Fruit fly (Drosophila melanogaster): Measurements from ENCODE around the gene CG12213.

CG12213 gene

DNA sequence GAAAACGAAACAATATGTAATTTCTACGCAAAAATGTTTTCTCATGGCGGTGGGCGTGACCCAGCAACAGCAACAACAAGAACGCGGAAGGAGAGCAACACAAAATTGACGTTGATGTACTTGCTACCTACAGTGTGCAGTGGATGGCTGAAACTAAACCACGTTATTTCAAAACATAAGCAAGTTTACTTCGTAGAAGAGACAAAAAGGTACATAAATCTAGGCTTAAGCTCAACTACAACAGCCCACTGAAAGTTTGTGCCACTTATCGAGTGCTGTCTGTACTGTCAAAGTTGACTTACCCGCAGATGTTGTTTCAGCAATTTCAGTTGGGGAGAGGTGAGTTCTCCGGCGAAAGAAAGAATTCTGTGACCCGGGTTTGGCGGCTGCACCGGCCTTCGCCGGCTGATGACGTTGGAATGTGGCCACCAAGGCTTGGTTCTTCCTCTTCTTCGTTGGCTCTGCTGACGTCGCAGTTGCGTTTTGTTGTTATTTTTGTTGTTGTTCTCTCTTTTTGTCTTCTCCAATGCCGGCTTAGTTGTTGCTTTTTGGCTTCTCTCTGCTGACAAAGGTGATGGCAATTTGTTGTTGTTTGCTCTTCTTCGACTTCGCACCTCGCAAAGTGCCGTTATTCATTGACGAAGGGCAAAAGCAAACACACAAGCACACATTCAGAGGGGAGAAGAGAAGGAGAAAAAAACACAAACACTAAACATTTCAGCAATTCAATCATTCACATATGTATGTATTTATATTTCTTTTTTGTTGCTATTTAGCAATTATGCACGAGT, 20.2 kb downstream of the CG12213 start:
- TF ChIP-seq fd85E (GFP tag; optimal IDR thresholded peaks at IDR 0.05) (no peak), CG1621 (tag; optimal IDR thresholded peaks at IDR 0.05) (peak; percentile 65), OdsH (GFP tag; optimal IDR thresholded peaks at IDR 0.05) (peak; percentile 63), CG8119 (GFP tag; IDR thresholded peaks at IDR 0.05) (peak; percentile 41; the same call in 2 of the 3 replicates), CG31627 (GFP tag; optimal IDR thresholded peaks at IDR 0.05) (peak; percentile 85), CG7368 (GFP tag; optimal IDR thresholded peaks at IDR 0.05) (peak; percentile 60), achi (GFP tag; optimal IDR thresholded peaks at IDR 0.05) (peak; percentile 68), eg (GFP tag; IDR thresholded peaks at IDR 0.05) (peak; percentile 74), Sox102F (GFP tag; optimal IDR thresholded peaks at IDR 0.05) (peak; percentile 79), CG6792 (GFP tag; optimal IDR thresholded peaks at IDR 0.05) (peak; percentile 69), dac (GFP tag; optimal IDR thresholded peaks at IDR 0.05) (no peak), cyc (GFP tag; optimal IDR thresholded peaks at IDR 0.05) (peak; percentile 84), Ets21C (GFP tag; optimal IDR thresholded peaks at IDR 0.05) (peak; percentile 64), CG10631 (GFP tag; optimal IDR thresholded peaks at IDR 0.05) (peak; percentile 59), CG34406 (GFP tag; optimal IDR thresholded peaks at IDR 0.05) (peak; percentile 68), svp (GFP tag) (peak; percentile 93), net (GFP tag; optimal IDR thresholded peaks at IDR 0.05) (peak; percentile 55), Hr39 (GFP tag; optimal IDR thresholded peaks at IDR 0.05) (peak; percentile 87), spab (GFP tag; optimal IDR thresholded peaks at IDR 0.05) (peak; percentile 61), salr (GFP tag; optimal IDR thresholded peaks at IDR 0.05) (peak; percentile 21 to 45), ss (GFP tag; optimal IDR thresholded peaks at IDR 0.05) (peak; percentile 37 to 70), CG6854 (GFP tag; optimal IDR thresholded peaks at IDR 0.05) (no peak), Blimp-1 (GFP tag; optimal IDR thresholded peaks at IDR 0.05) (no peak), Eip93F (GFP tag; optimal IDR thresholded peaks at IDR 0.05) (peak; percentile 3), Met (GFP tag; optimal IDR thresholded peaks at IDR 0.05) (peak; percentile 84), Gug (GFP tag; IDR thresholded peaks at IDR 0.05) (no peak), Sox15 (GFP tag; optimal IDR thresholded peaks at IDR 0.05) (peak; percentile 39), fkh (GFP tag; optimal IDR thresholded peaks at IDR 0.05) (peak; percentile 67), CG3032 (tag; optimal IDR thresholded peaks at IDR 0.05) (peak; percentile 53), CG11294 (GFP tag; IDR thresholded peaks at IDR 0.05) (no peak), CG3919 (GFP tag; optimal IDR thresholded peaks at IDR 0.05) (peak; percentile 64), vri (GFP tag; optimal IDR thresholded peaks at IDR 0.05) (peak; percentile 53), dsx (GFP tag; optimal IDR thresholded peaks at IDR 0.05; ENCODE audit: poor library complexity, severe bottlenecking) (peak; percentile 48), CG8632 (GFP tag; optimal IDR thresholded peaks at IDR 0.05) (peak; percentile 55), topi (GFP tag; optimal IDR thresholded peaks at IDR 0.05) (peak; percentile 80), CG8319 (GFP tag; optimal IDR thresholded peaks at IDR 0.05) (no peak), esn (GFP tag; optimal IDR thresholded peaks at IDR 0.05) (peak; percentile 78), Eip75B (GFP tag; optimal IDR thresholded peaks at IDR 0.05) (peak; percentile 66), Smox (GFP tag; optimal IDR thresholded peaks at IDR 0.05) (peak; percentile 75), fd59A (GFP tag; optimal IDR thresholded peaks at IDR 0.05) (peak; percentile 35), CG9139 (GFP tag; optimal IDR thresholded peaks at IDR 0.05) (no peak), Ets96B (tag; optimal IDR thresholded peaks at IDR 0.05) (peak; percentile 59), CG4318 (GFP tag; optimal IDR thresholded peaks at IDR 0.05) (peak; percentile 30), CG15336 (GFP tag; IDR thresholded peaks at IDR 0.05) (peak; percentile 60), lz (GFP tag; optimal IDR thresholded peaks at IDR 0.05) (peak; percentile 76), Hr4 (GFP tag; optimal IDR thresholded peaks at IDR 0.05) (peak; percentile 30), pdm3 (GFP tag; optimal IDR thresholded peaks at IDR 0.05) (peak; percentile 65), CG11902 (GFP tag; optimal IDR thresholded peaks at IDR 0.05) (peak; percentile 50), CG16779 (tag; optimal IDR thresholded peaks at IDR 0.05) (no peak), acj6 (GFP tag; optimal IDR thresholded peaks at IDR 0.05) (peak; percentile 63), Lpt (GFP tag; optimal IDR thresholded peaks at IDR 0.05) (no peak)

All from whole organism, prepupa.